Fruit fly (Drosophila melanogaster): ENCODE measurements around the gene CG14151.

Gene CG14151

DNA sequence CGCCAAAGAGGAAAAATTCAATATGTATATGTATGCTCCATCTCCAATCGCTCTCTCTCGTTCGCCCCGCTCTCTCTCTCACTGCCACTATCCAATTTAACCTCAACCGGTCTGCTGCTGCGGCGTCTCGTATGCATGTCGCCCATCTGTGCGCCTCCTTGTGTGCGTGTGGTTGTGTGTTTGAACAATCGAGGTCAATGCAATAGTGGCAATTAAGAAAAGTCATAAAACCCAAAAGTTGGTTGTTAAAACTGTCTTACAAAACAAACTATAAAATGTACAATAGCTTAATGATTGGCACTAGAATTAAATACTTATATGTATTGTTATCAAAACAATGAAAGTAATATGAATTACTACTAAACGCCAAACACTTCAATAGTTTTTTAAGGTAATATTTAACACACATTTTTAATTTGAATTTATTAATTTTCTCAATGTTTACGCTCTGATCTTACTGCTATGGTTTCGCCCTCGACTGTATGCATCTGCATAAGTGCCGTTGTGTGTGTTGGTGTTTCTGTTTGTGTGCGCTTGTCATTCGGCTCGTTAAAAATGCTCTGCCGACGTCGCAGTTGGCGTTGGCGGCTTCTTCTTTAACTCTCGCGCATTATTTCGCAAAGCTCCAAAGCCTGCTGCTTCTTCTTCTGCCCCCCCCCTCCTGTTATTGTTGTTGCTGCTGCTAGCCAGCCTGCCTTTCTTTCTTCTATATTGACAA, 37.3 kb upstream of the CG14151 start (continued):
- TF ChIP-seq ara (GFP tag; IDR thresholded peaks at IDR 0.05) (peak; percentile 90), Bteb2 (GFP tag; optimal IDR thresholded peaks at IDR 0.05) (peak; percentile 86), pzg (GFP tag; optimal IDR thresholded peaks at IDR 0.05) (no peak), Sry-β (GFP tag; optimal IDR thresholded peaks at IDR 0.05) (peak; percentile 67), CG3995 (GFP tag; optimal IDR thresholded peaks at IDR 0.05) (peak; percentile 75), CG8290 (GFP tag; optimal IDR thresholded peaks at IDR 0.05) (peak; percentile 94), CG8290 (tag; optimal IDR thresholded peaks at IDR 0.05) (peak; percentile 85 to 96), Deaf1 (tag; optimal IDR thresholded peaks at IDR 0.05) (peak; percentile 87), dmrt11E (tag; optimal IDR thresholded peaks at IDR 0.05) (peak; percentile 98), Lpt (GFP tag; optimal IDR thresholded peaks at IDR 0.05) (no peak), CG14014 (GFP tag; IDR thresholded peaks at IDR 0.05) (peak; percentile 90), Oli (tag; optimal IDR thresholded peaks at IDR 0.05) (peak; percentile 98), CG2712 (tag; optimal IDR thresholded peaks at IDR 0.05) (peak; percentile 99), CG8388 (GFP tag; optimal IDR thresholded peaks at IDR 0.05) (peak; percentile 98), Sox102F (GFP tag; optimal IDR thresholded peaks at IDR 0.05) (peak; percentile 97), CG10959 (GFP tag; IDR thresholded peaks at IDR 0.05) (peak; percentile 77), pho (GFP tag; optimal IDR thresholded peaks at IDR 0.05) (peak; percentile 83), CG12071 (GFP tag; optimal IDR thresholded peaks at IDR 0.05) (peak; percentile 94), PHDP (tag; optimal IDR thresholded peaks at IDR 0.05) (peak; percentile 97), CG9727 (GFP tag; optimal IDR thresholded peaks at IDR 0.05) (peak; percentile 99), prd (optimal IDR thresholded peaks at IDR 0.05) (no peak), prd (GFP tag; IDR thresholded peaks at IDR 0.05) (peak; percentile 94), CG33213 (GFP tag; optimal IDR thresholded peaks at IDR 0.05) (peak; percentile 61), CG15696 (tag; optimal IDR thresholded peaks at IDR 0.05) (peak; percentile 98), CG17385 (GFP tag; optimal IDR thresholded peaks at IDR 0.05) (peak; percentile 96), insv (GFP tag; optimal IDR thresholded peaks at IDR 0.05) (peak in 1 of 2 experiments; percentile 83), BtbVII (GFP tag; optimal IDR thresholded peaks at IDR 0.05) (peak; percentile 95), Scr (GFP tag; IDR thresholded peaks at IDR 0.05; ENCODE audit: partially characterized antibody) (no peak; the same call in 1 of the 2 replicates), CG11398 (GFP tag; optimal IDR thresholded peaks at IDR 0.05) (peak; percentile 66), H2.0 (GFP tag; IDR thresholded peaks at IDR 0.05) (peak; percentile 88), HLH3B (GFP tag; IDR thresholded peaks at IDR 0.05) (peak; percentile 92), sug (tag; optimal IDR thresholded peaks at IDR 0.05) (peak; percentile 95), tap (tag; optimal IDR thresholded peaks at IDR 0.05) (peak; percentile 98), zfh1 (GFP tag; IDR thresholded peaks at IDR 0.05) (peak; percentile 91), ci (GFP tag; IDR thresholded peaks at IDR 0.05) (peak; percentile 88), fd3F (GFP tag; optimal IDR thresholded peaks at IDR 0.05) (peak; percentile 95), pum (GFP tag; optimal IDR thresholded peaks at IDR 0.05) (peak; percentile 77), Dek (tag; optimal IDR thresholded peaks at IDR 0.05) (peak; percentile 95), ftz-f1 (GFP tag; optimal IDR thresholded peaks at IDR 0.05) (peak; percentile 43), dimm (GFP tag; IDR thresholded peaks at IDR 0.05) (peak; percentile 70), gcm2 (GFP tag; optimal IDR thresholded peaks at IDR 0.05) (peak; percentile 84), cato (GFP tag; optimal IDR thresholded peaks at IDR 0.05; ENCODE audit: borderline replicate concordance) (peak; percentile 96), YL-1 (GFP tag; optimal IDR thresholded peaks at IDR 0.05) (peak; percentile 95), Aef1 (GFP tag; IDR thresholded peaks at IDR 0.05) (peak; percentile 84), gce (GFP tag; IDR thresholded peaks at IDR 0.05) (peak; percentile 89), CG10274 (GFP tag; optimal IDR thresholded peaks at IDR 0.05) (peak; percentile 89), zen2 (GFP tag; IDR thresholded peaks at IDR 0.05; ENCODE audit: partially characterized antibody) (no peak), bbx (GFP tag; IDR thresholded peaks at IDR 0.05; ENCODE audit: partially characterized antibody) (no peak), Stat92E (GFP tag; optimal IDR thresholded peaks at IDR 0.05) (peak in 2 of 3 experiments; percentile 73 to 98)
